Fruit fly (Drosophila melanogaster) whole organism, embryonic: ENCODE results near the gene CG7889.

Source experiments
- Asciz ChIP-seq: fragments of 200-800 bp; sonication (Bioruptor generic); optimal IDR thresholded peaks from 2 replicates; lab custom pipeline; 2017; ENCODE audit warnings: missing biosample characterization, mild to moderate bottlenecking, missing genetic modification characterization, missing genetic modification reagents
- Bgb ChIP-seq: fragments of 200-800 bp; sonication (Bioruptor generic); IDR thresholded peaks from 2 replicates; pipeline ENCODE4 v1.3.6; 2022; ENCODE audit warnings: missing biosample characterization, missing genetic modification characterization; ENCODE audit not compliant: partially characterized antibody
- CG11504 ChIP-seq: fragments of 200-800 bp; sonication (Bioruptor generic); optimal IDR thresholded peaks from 3 replicates; lab custom pipeline; 2019; ENCODE audit warnings: missing biosample characterization, mild to moderate bottlenecking, missing genetic modification characterization, moderate library complexity
- CG13624 ChIP-seq: fragments of 200-800 bp; sonication (Bioruptor generic); optimal IDR thresholded peaks from 2 replicates; lab custom pipeline; 2016; ENCODE audit warnings: missing biosample characterization, missing genetic modification characterization
- CG14014 ChIP-seq: fragments of 200-800 bp; sonication (Bioruptor generic); IDR thresholded peaks from 2 replicates; pipeline ENCODE4 v1.3.6; 2022; ENCODE audit warnings: missing biosample characterization, missing genetic modification characterization
- CG1603 ChIP-seq: fragments of 200-800 bp; sonication (Bioruptor generic); optimal IDR thresholded peaks from 2 replicates; lab custom pipeline; 2019; ENCODE audit warnings: missing biosample characterization, mild to moderate bottlenecking, missing genetic modification characterization, moderate library complexity
- CG1647 ChIP-seq: fragments of 200-800 bp; sonication (Bioruptor generic); optimal IDR thresholded peaks from 3 replicates; lab custom pipeline; 2016; ENCODE audit warnings: missing biosample characterization, missing genetic modification characterization
- CG2129 ChIP-seq: fragments of 200-800 bp; sonication (Bioruptor generic); IDR thresholded peaks from 2 replicates; pipeline ENCODE4 v1.3.6; 2022; ENCODE audit warnings: missing biosample characterization, missing genetic modification characterization; ENCODE audit not compliant: partially characterized antibody
- CG2199 ChIP-seq: fragments of 200-800 bp; sonication (Bioruptor generic); IDR thresholded peaks from 3 replicates; pipeline ENCODE4 v1.3.6; 2022; ENCODE audit warnings: missing biosample characterization, missing genetic modification characterization
- CG2875 ChIP-seq: fragments of 200-800 bp; sonication (Bioruptor generic); optimal IDR thresholded peaks from 2 replicates; lab custom pipeline; 2017; ENCODE audit warnings: missing biosample characterization, mild to moderate bottlenecking, missing genetic modification characterization, missing genetic modification reagents
- CG3281 ChIP-seq: fragments of 200-800 bp; sonication (Bioruptor generic); optimal IDR thresholded peaks from 3 replicates; lab custom pipeline; 2017; ENCODE audit warnings: missing biosample characterization, mild to moderate bottlenecking, missing genetic modification characterization
- CG34422 ChIP-seq: fragments of 200-800 bp; sonication (Bioruptor generic); IDR thresholded peaks from 3 replicates; pipeline ENCODE4 v1.3.6; 2022; ENCODE audit warnings: missing biosample characterization, missing genetic modification characterization
- CG4424 ChIP-seq: fragments of 200-800 bp; sonication (Bioruptor generic); optimal IDR thresholded peaks from 3 replicates; lab custom pipeline; 2016; ENCODE audit warnings: missing biosample characterization, missing genetic modification characterization
- CG4707 ChIP-seq: fragments of 200-800 bp; sonication (Bioruptor generic); optimal IDR thresholded peaks from 2 replicates; lab custom pipeline; 2018; ENCODE audit warnings: missing biosample characterization, mild to moderate bottlenecking, missing genetic modification characterization, moderate library complexity
- CG8281 ChIP-seq: fragments of 200-800 bp; sonication (Bioruptor generic); optimal IDR thresholded peaks from 2 replicates; lab custom pipeline; 2018; ENCODE audit warnings: missing biosample characterization, mild to moderate bottlenecking, missing genetic modification characterization, moderate library complexity
- CG8290 ChIP-seq, 3 experiments: fragments of 200-800 bp; sonication (Bioruptor generic); optimal IDR thresholded peaks; 2 replicates each; lab custom pipeline; 2016 to 2019; ENCODE audit warnings: missing biosample characterization in 3 of 3, missing genetic modification characterization in 3 of 3, mild to moderate bottlenecking in 2 of 3, moderate library complexity in 1 of 3
- CG9437 ChIP-seq: fragments of 200-800 bp; sonication (Bioruptor generic); optimal IDR thresholded peaks from 2 replicates; lab custom pipeline; 2018; ENCODE audit warnings: missing biosample characterization, mild to moderate bottlenecking, missing genetic modification characterization
- CTCF ChIP-seq: fragments of 200-800 bp; sonication (Bioruptor generic); optimal IDR thresholded peaks from 2 replicates; lab custom pipeline; 2017; ENCODE audit warnings: missing biosample characterization, mild to moderate bottlenecking, missing genetic modification characterization, moderate library complexity
- D19B ChIP-seq: fragments of 200-800 bp; sonication (Bioruptor generic); optimal IDR thresholded peaks from 2 replicates; lab custom pipeline; 2017; ENCODE audit warnings: missing biosample characterization, mild to moderate bottlenecking, missing genetic modification characterization
- Deaf1 ChIP-seq: fragments of 200-800 bp; optimal IDR thresholded peaks from 3 replicates; lab custom pipeline; 2019; ENCODE audit warnings: missing biosample characterization, mild to moderate bottlenecking, missing genetic modification characterization, moderate library complexity
- Dip2 ChIP-seq: fragments of 200-800 bp; sonication (Bioruptor generic); IDR thresholded peaks from 2 replicates; pipeline ENCODE4 v1.3.6; 2022; ENCODE audit warnings: missing biosample characterization, missing genetic modification characterization
- E2f2 ChIP-seq: fragments of 200-800 bp; sonication (Bioruptor generic); IDR thresholded peaks from 2 replicates; pipeline ENCODE4 v1.3.6; 2022; ENCODE audit warnings: missing biosample characterization, missing genetic modification characterization
- Ets97D ChIP-seq: fragments of 200-800 bp; sonication (Bioruptor generic); optimal IDR thresholded peaks from 3 replicates; lab custom pipeline; 2016; ENCODE audit warnings: missing biosample characterization, missing genetic modification characterization
- HmgZ ChIP-seq: fragments of 200-800 bp; sonication (Bioruptor generic); optimal IDR thresholded peaks from 2 replicates; lab custom pipeline; 2018; ENCODE audit warnings: missing biosample characterization, mild to moderate bottlenecking, missing genetic modification characterization
- Hr51 ChIP-seq, 2 experiments: fragments of 200-800 bp; sonication (Bioruptor generic); optimal IDR thresholded peaks; 2 replicates in 1 of 2; 3 replicates in 1 of 2; lab custom pipeline; 2016 to 2018; ENCODE audit warnings: missing biosample characterization in 2 of 2, missing genetic modification characterization in 2 of 2, mild to moderate bottlenecking in 1 of 2, moderate library complexity in 1 of 2
- Max ChIP-seq: fragments of 200-800 bp; sonication (Bioruptor generic); optimal IDR thresholded peaks from 2 replicates; lab custom pipeline; 2016; ENCODE audit warnings: missing biosample characterization, mild to moderate bottlenecking, missing genetic modification characterization
- Med ChIP-seq: fragments of 200-800 bp; sonication (Bioruptor generic); peaks from one replicate; lab custom pipeline; 2016; ENCODE audit warnings: missing biosample characterization, missing genetic modification characterization, mild to moderate bottlenecking, inconsistent platforms, moderate library complexity
- Meics ChIP-seq: fragments of 200-800 bp; sonication (Bioruptor generic); optimal IDR thresholded peaks from 2 replicates; lab custom pipeline; 2017; ENCODE audit warnings: missing biosample characterization, mild to moderate bottlenecking, missing genetic modification characterization
- Pdp1 ChIP-seq, 2 experiments: fragments of 200-800 bp; sonication (Bioruptor generic); optimal IDR thresholded peaks; 3 replicates each; lab custom pipeline; 2016; ENCODE audit warnings: missing biosample characterization in 2 of 2, missing genetic modification characterization in 2 of 2, mild to moderate bottlenecking in 1 of 2, moderate library complexity in 1 of 2
- ash1 ChIP-seq: fragments of 200-800 bp; sonication (Bioruptor generic); optimal IDR thresholded peaks from 2 replicates; lab custom pipeline; 2018; ENCODE audit warnings: missing biosample characterization, mild to moderate bottlenecking, missing genetic modification characterization
- bcd ChIP-seq: fragments of 200-800 bp; sonication (Bioruptor generic); optimal IDR thresholded peaks from 2 replicates; lab custom pipeline; 2017; ENCODE audit warnings: missing biosample characterization, mild to moderate bottlenecking, missing genetic modification characterization
- kah ChIP-seq: fragments of 200-800 bp; sonication (Bioruptor generic); optimal IDR thresholded peaks from 2 replicates; lab custom pipeline; 2018; ENCODE audit warnings: missing biosample characterization, mild to moderate bottlenecking, missing genetic modification characterization
- lab ChIP-seq: fragments of 200-800 bp; sonication (Bioruptor generic); optimal IDR thresholded peaks from 3 replicates; lab custom pipeline; 2017; ENCODE audit warnings: missing biosample characterization, missing genetic modification characterization, mild to moderate bottlenecking, moderate library complexity, missing genetic modification reagents
- pita ChIP-seq: fragments of 200-800 bp; sonication (Bioruptor generic); optimal IDR thresholded peaks from 2 replicates; lab custom pipeline; 2017; ENCODE audit warnings: missing biosample characterization, mild to moderate bottlenecking, missing genetic modification characterization
- sd ChIP-seq: fragments of 200-800 bp; sonication (Bioruptor generic); optimal IDR thresholded peaks from 3 replicates; lab custom pipeline; 2018; ENCODE audit warnings: missing biosample characterization, mild to moderate bottlenecking, missing genetic modification characterization, moderate library complexity
- sens ChIP-seq: fragments of 200-800 bp; sonication (Bioruptor generic); peaks from one replicate; lab custom pipeline; 2016; ENCODE audit warnings: missing biosample characterization, missing genetic modification characterization
- stc ChIP-seq: fragments of 200-800 bp; sonication (Bioruptor generic); IDR thresholded peaks from 2 replicates; pipeline ENCODE4 v1.3.6; 2022; ENCODE audit warnings: missing biosample characterization, missing genetic modification characterization
- sug ChIP-seq: fragments of 200-800 bp; optimal IDR thresholded peaks from 2 replicates; lab custom pipeline; 2019; ENCODE audit warnings: missing biosample characterization, mild to moderate bottlenecking, missing genetic modification characterization, moderate library complexity
- zf30C ChIP-seq: fragments of 200-800 bp; sonication (Bioruptor generic); optimal IDR thresholded peaks from 3 replicates; lab custom pipeline; 2018; ENCODE audit warnings: missing biosample characterization, mild to moderate bottlenecking, missing genetic modification characterization

The CG7889 gene

dm6 chrX:19241790-19242373 lies 1.5 kb upstream of the CG7889 start, which contains the start of gene CG14196:
TSS of gene CG14196 (minus strand) at chrX:19241840.
- peak; percentile 74 for TF ChIP-seq Deaf1 (tag; lab: Kevin White, UChicago)
- peak; percentile 29 for TF ChIP-seq Meics (GFP tag; lab: Kevin White, UChicago)
- peak in 1 of 2 experiments; percentile 56 for TF ChIP-seq Pdp1 (GFP tag; optimal IDR thresholded peaks at IDR 0.05; lab: Kevin White, UChicago)
- TF ChIP-seq Hr51 (GFP tag; optimal IDR thresholded peaks at IDR 0.05; lab: Kevin White, UChicago): no peak
- TF ChIP-seq sens (GFP tag; lab: Kevin White, UChicago): peak; percentile 66
- TF ChIP-seq CG4707 (GFP tag; lab: Kevin White, UChicago): no peak
- TF ChIP-seq D19B (GFP tag; lab: Kevin White, UChicago): peak; percentile 37
- TF ChIP-seq CG13624: no peak
- TF ChIP-seq CG8290 (GFP tag; optimal IDR thresholded peaks at IDR 0.05; lab: Kevin White, UChicago): peak; percentile 52
- peak in 1 of 2 experiments; percentile 24 for TF ChIP-seq CG8290 (tag; optimal IDR thresholded peaks at IDR 0.05; lab: Kevin White, UChicago)
- TF ChIP-seq E2f2 (GFP tag; lab: Robert Waterston, UW): 0 out of 2 replicates have a peak, but pooled peaks have one; percentile 9
- no peak for TF ChIP-seq CG2875
- TF ChIP-seq CG1603 (tag; lab: Kevin White, UChicago): peak; percentile 2
- TF ChIP-seq stc (GFP tag; lab: Robert Waterston, UW): no peak
- TF ChIP-seq sug (tag; lab: Kevin White, UChicago): peak; percentile 4
- peak; percentile 10 for TF ChIP-seq lab
- TF ChIP-seq Max (GFP tag; lab: Kevin White, UChicago): no peak
- no peak for TF ChIP-seq CG2129 (GFP tag; lab: Robert Waterston, UW)
- TF ChIP-seq kah (GFP tag; lab: Kevin White, UChicago): no peak
- peak; percentile 33 for TF ChIP-seq Ets97D (GFP tag; lab: Kevin White, UChicago)
- no peak for TF ChIP-seq bcd (GFP tag; lab: Kevin White, UChicago)
- TF ChIP-seq Asciz (GFP tag; lab: Kevin White, UChicago): no peak
- no peak for TF ChIP-seq Dip2
- TF ChIP-seq Med (GFP tag; lab: Kevin White, UChicago): peak; percentile 72
- TF ChIP-seq CG11504 (tag; lab: Kevin White, UChicago): no peak
- TF ChIP-seq CG3281 (GFP tag; lab: Kevin White, UChicago): peak; percentile 6
- no peak for TF ChIP-seq CG1647
- peak; percentile 20 for TF ChIP-seq CG9437 (GFP tag; lab: Kevin White, UChicago)
- no peak for TF ChIP-seq sd (tag; lab: Kevin White, UChicago)
- TF ChIP-seq ash1 (GFP tag; lab: Kevin White, UChicago): no peak
- peak; percentile 58 for TF ChIP-seq CTCF (GFP tag; lab: Kevin White, UChicago)
- TF ChIP-seq pita (GFP tag; lab: Kevin White, UChicago): peak; percentile 10
- TF ChIP-seq CG2199 (GFP tag; lab: Robert Waterston, UW): 0 out of 3 replicates have a peak, but pooled peaks have one; percentile 70
- TF ChIP-seq Bgb (GFP tag; lab: Robert Waterston, UW): peak; percentile 25; the same call in 1 of the 2 replicates
- TF ChIP-seq HmgZ (tag; lab: Kevin White, UChicago): peak; percentile 19
- TF ChIP-seq CG34422: no peak
- peak; percentile 33 for TF ChIP-seq zf30C (GFP tag; lab: Kevin White, UChicago)
- TF ChIP-seq CG8281 (tag; lab: Kevin White, UChicago): peak; percentile 69
- no peak for TF ChIP-seq CG14014
- no peak for TF ChIP-seq CG4424 (GFP tag; lab: Kevin White, UChicago)
